Worm (Caenorhabditis elegans) whole organism, L1 larva: ENCODE results near the gene srh-216.

ENCODE experiments used
- C16A3.4 ChIP-seq: fragments of 150-350 bp; optimal IDR thresholded peaks from 2 replicates; lab custom pipeline; 2014; ENCODE audit warnings: missing biosample characterization, missing genetic modification characterization
- aly-2 ChIP-seq: fragments of 150-350 bp; optimal IDR thresholded peaks from 2 replicates; lab custom pipeline; 2014; ENCODE audit warnings: missing biosample characterization, missing genetic modification characterization
- ama-1 ChIP-seq: fragments of 150-350 bp; optimal IDR thresholded peaks from 2 replicates; lab custom pipeline; 2014
- elt-2 ChIP-seq: sonication (generic microtip); optimal IDR thresholded peaks from 2 replicates; lab custom pipeline; 2016; ENCODE audit warnings: missing genetic modification characterization, mild to moderate bottlenecking, inconsistent platforms, missing compliant biosample characterization, missing genetic modification reagents
- ets-5 ChIP-seq: fragments of 200-800 bp; sonication (Bioruptor generic); IDR thresholded peaks from 2 replicates; pipeline ENCODE4 v1.3.6; 2022; ENCODE audit warnings: missing genetic modification characterization, missing compliant biosample characterization
- nhr-76 ChIP-seq: sonication (generic microtip); optimal IDR thresholded peaks from 2 replicates; lab custom pipeline; 2017; ENCODE audit warnings: missing biosample characterization, missing genetic modification characterization
- snpc-4 ChIP-seq: fragments of 150-350 bp; optimal IDR thresholded peaks from 2 replicates; lab custom pipeline; 2014; ENCODE audit warnings: missing biosample characterization, missing genetic modification characterization
- tlp-1 ChIP-seq: fragments of 150-350 bp; optimal IDR thresholded peaks from 2 replicates; lab custom pipeline; 2014; ENCODE audit warnings: missing biosample characterization, missing genetic modification characterization
- unc-130 ChIP-seq: fragments of 150-350 bp; optimal IDR thresholded peaks from 2 replicates; lab custom pipeline; 2017; ENCODE audit warnings: missing biosample characterization, missing genetic modification characterization, inconsistent platforms
- unc-62 ChIP-seq: fragments of 150-350 bp; optimal IDR thresholded peaks from 2 replicates; lab custom pipeline; 2014; ENCODE audit warnings: missing biosample characterization, missing genetic modification reagents, missing genetic modification characterization

DNA sequence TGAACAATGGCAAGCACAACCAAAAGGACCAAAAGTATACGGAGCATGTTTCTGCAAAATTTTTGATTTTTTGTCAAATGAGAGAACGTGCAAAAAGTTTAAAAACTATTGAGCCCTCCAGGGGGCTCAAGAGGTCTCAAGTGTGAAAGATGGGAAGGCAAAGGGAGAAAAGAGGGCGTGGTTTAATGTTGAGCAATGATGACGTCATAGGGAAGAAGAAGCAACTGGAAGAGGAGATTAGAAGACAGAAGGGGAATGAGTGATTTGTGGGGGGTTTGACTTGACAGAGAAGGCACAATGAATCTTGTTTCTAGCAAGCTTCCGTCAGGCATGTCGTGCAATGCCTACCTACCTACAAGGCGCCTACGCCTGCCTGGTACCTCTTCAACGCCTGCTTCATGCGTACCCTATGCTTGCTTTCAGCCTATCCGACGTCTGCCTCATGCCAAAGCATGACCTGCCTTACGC lies 6.1 kb downstream of the srh-216 start, which contains the start of gene T20B3.14:
- TF ChIP-seq tlp-1 (tag; lab: Kevin White, UChicago) (no peak), elt-2 (tag; lab: Kevin White, UChicago) (no peak), aly-2 (no peak), C16A3.4 (tag; lab: Kevin White, UChicago) (no peak), unc-130 (no peak), unc-62 (GFP tag; lab: Kevin White, UChicago) (no peak), ets-5 (GFP tag; lab: Robert Waterston, UW) (no peak), ama-1 (lab: Kevin White, UChicago) (no peak), snpc-4 (tag; lab: Kevin White, UChicago) (no peak), nhr-76 (tag; lab: Kevin White, UChicago) (no peak)
